Worm (Caenorhabditis elegans) whole organism, L2 larva: ENCODE measurements around the gene irld-11.

ENCODE experiments used
- C34F6.9 ChIP-seq: fragments of 150-350 bp; optimal IDR thresholded peaks from 2 replicates; lab custom pipeline; 2014; ENCODE audit warnings: missing biosample characterization, missing genetic modification characterization
- F13H6.1 ChIP-seq: sonication (generic microtip); optimal IDR thresholded peaks from 2 replicates; lab custom pipeline; 2016; ENCODE audit warnings: missing genetic modification characterization, missing compliant biosample characterization
- Y55F3AM.14 ChIP-seq: fragments of 200-800 bp; sonication (Bioruptor generic); optimal IDR thresholded peaks from 2 replicates; lab custom pipeline; 2018; ENCODE audit warnings: mild to moderate bottlenecking, missing genetic modification characterization, missing compliant biosample characterization
- ZK546.5 ChIP-seq: sonication (generic microtip); optimal IDR thresholded peaks from 2 replicates; lab custom pipeline; 2017; ENCODE audit warnings: missing biosample characterization, missing genetic modification characterization
- alr-1 ChIP-seq: fragments of 150-350 bp; optimal IDR thresholded peaks from 2 replicates; lab custom pipeline; 2014; ENCODE audit warnings: missing biosample characterization, missing genetic modification characterization
- ama-1 ChIP-seq: fragments of 150-350 bp; optimal IDR thresholded peaks from 2 replicates; lab custom pipeline; 2018; ENCODE audit warnings: inconsistent platforms
- blmp-1 ChIP-seq: sonication (generic microtip); optimal IDR thresholded peaks from 2 replicates; lab custom pipeline; 2017; ENCODE audit warnings: missing genetic modification characterization, mild to moderate bottlenecking, missing compliant biosample characterization, antibody characterized with exemption, moderate library complexity; ENCODE audit not compliant: insufficient read depth
- ceh-16 ChIP-seq: fragments of 150-350 bp; optimal IDR thresholded peaks from 2 replicates; lab custom pipeline; 2014; ENCODE audit warnings: missing biosample characterization, missing genetic modification characterization
- ceh-82 ChIP-seq: fragments of 150-350 bp; optimal IDR thresholded peaks from 2 replicates; lab custom pipeline; 2014; ENCODE audit warnings: missing biosample characterization, missing genetic modification characterization
- crh-2 ChIP-seq: sonication (generic microtip); optimal IDR thresholded peaks from 2 replicates; lab custom pipeline; 2017; ENCODE audit warnings: missing biosample characterization, missing genetic modification characterization
- dmd-4 ChIP-seq: sonication (generic microtip); optimal IDR thresholded peaks from 2 replicates; lab custom pipeline; 2017; ENCODE audit warnings: missing biosample characterization, missing genetic modification characterization
- egl-27 ChIP-seq: sonication (generic microtip); optimal IDR thresholded peaks from 3 replicates; lab custom pipeline; 2017; ENCODE audit warnings: missing biosample characterization, missing genetic modification reagents, missing genetic modification characterization
- elt-1 ChIP-seq: fragments of 150-350 bp; optimal IDR thresholded peaks from 2 replicates; lab custom pipeline; 2014; ENCODE audit warnings: missing biosample characterization, missing genetic modification characterization
- elt-3 ChIP-seq: sonication (generic microtip); optimal IDR thresholded peaks from 2 replicates; lab custom pipeline; 2017; ENCODE audit warnings: missing biosample characterization, missing genetic modification characterization
- fos-1 ChIP-seq: fragments of 150-350 bp; optimal IDR thresholded peaks from 2 replicates; lab custom pipeline; 2014; ENCODE audit warnings: missing biosample characterization, missing genetic modification characterization
- lin-11 ChIP-seq: fragments of 150-350 bp; sonication (generic microtip); optimal IDR thresholded peaks from 2 replicates; lab custom pipeline; 2014; ENCODE audit warnings: missing biosample characterization, missing genetic modification characterization, inconsistent platforms, mixed read lengths
- lin-13 ChIP-seq: fragments of 150-350 bp; optimal IDR thresholded peaks from 2 replicates; lab custom pipeline; 2014; ENCODE audit warnings: missing biosample characterization, missing genetic modification reagents, missing genetic modification characterization
- lin-39 ChIP-seq: fragments of 150-350 bp; optimal IDR thresholded peaks from 2 replicates; lab custom pipeline; 2014; ENCODE audit warnings: missing biosample characterization, missing genetic modification reagents, missing genetic modification characterization
- lsy-2 ChIP-seq, 2 experiments: fragments of 150-350 bp in 1 of 2; sonication (generic microtip) in 1 of 2; optimal IDR thresholded peaks; 2 replicates each; lab custom pipeline; 2014 to 2017; ENCODE audit warnings: missing biosample characterization in 2 of 2, missing genetic modification characterization in 2 of 2
- mbf-1 ChIP-seq: sonication (generic microtip); optimal IDR thresholded peaks from 2 replicates; lab custom pipeline; 2017; ENCODE audit warnings: missing biosample characterization, missing genetic modification characterization
- mdl-1 ChIP-seq, 2 experiments: fragments of 150-350 bp in 1 of 2; sonication (generic microtip) in 1 of 2; optimal IDR thresholded peaks; 2 replicates each; lab custom pipeline; 2017; ENCODE audit warnings: missing biosample characterization in 2 of 2, missing genetic modification characterization in 2 of 2
- nhr-11 ChIP-seq: fragments of 150-350 bp; optimal IDR thresholded peaks from 2 replicates; lab custom pipeline; 2014; ENCODE audit warnings: missing biosample characterization, missing genetic modification characterization
- nhr-12 ChIP-seq: fragments of 150-350 bp; optimal IDR thresholded peaks from 2 replicates; lab custom pipeline; 2014; ENCODE audit warnings: missing biosample characterization, missing genetic modification characterization
- nhr-129 ChIP-seq: fragments of 150-350 bp; optimal IDR thresholded peaks from 2 replicates; lab custom pipeline; 2014; ENCODE audit warnings: missing biosample characterization, missing genetic modification characterization
- nhr-21 ChIP-seq: fragments of 150-350 bp; optimal IDR thresholded peaks from 2 replicates; lab custom pipeline; 2014; ENCODE audit warnings: missing biosample characterization, missing genetic modification characterization
- nhr-23 ChIP-seq: fragments of 150-350 bp; optimal IDR thresholded peaks from 2 replicates; lab custom pipeline; 2014; ENCODE audit warnings: missing biosample characterization, missing genetic modification reagents, missing genetic modification characterization
- nhr-237 ChIP-seq: fragments of 150-350 bp; optimal IDR thresholded peaks from 2 replicates; lab custom pipeline; 2014; ENCODE audit warnings: missing biosample characterization, missing genetic modification characterization
- nhr-25 ChIP-seq: fragments of 150-350 bp; sonication (generic microtip); optimal IDR thresholded peaks from 3 replicates; lab custom pipeline; 2014; ENCODE audit warnings: missing biosample characterization, missing genetic modification characterization
- nhr-6 ChIP-seq: fragments of 150-350 bp; optimal IDR thresholded peaks from 2 replicates; lab custom pipeline; 2014; ENCODE audit warnings: missing biosample characterization, missing genetic modification characterization
- nhr-77 ChIP-seq: fragments of 150-350 bp; optimal IDR thresholded peaks from 2 replicates; lab custom pipeline; 2014; ENCODE audit warnings: missing biosample characterization, missing genetic modification characterization
- peb-1 ChIP-seq: fragments of 150-350 bp; optimal IDR thresholded peaks from 2 replicates; lab custom pipeline; 2014; ENCODE audit warnings: missing biosample characterization, missing genetic modification characterization
- sem-4 ChIP-seq: fragments of 150-350 bp; optimal IDR thresholded peaks from 2 replicates; lab custom pipeline; 2014; ENCODE audit warnings: missing biosample characterization, missing genetic modification reagents, missing genetic modification characterization
- skn-1 ChIP-seq: sonication (generic microtip); optimal IDR thresholded peaks from 2 replicates; lab custom pipeline; 2017; ENCODE audit warnings: missing biosample characterization, missing genetic modification characterization
- sma-3 ChIP-seq: sonication (generic microtip); optimal IDR thresholded peaks from 2 replicates; lab custom pipeline; 2016; ENCODE audit warnings: missing genetic modification reagents, missing genetic modification characterization, missing compliant biosample characterization
- sma-9 ChIP-seq, 2 experiments: fragments of 150-350 bp in 1 of 2; sonication (generic microtip) in 1 of 2; optimal IDR thresholded peaks; 2 replicates each; lab custom pipeline; 2014 to 2016; ENCODE audit warnings: missing genetic modification characterization in 2 of 2, mild to moderate bottlenecking in 1 of 2, missing biosample characterization in 1 of 2, missing compliant biosample characterization in 1 of 2, missing genetic modification reagents in 1 of 2, moderate library complexity in 1 of 2
- snpc-4 ChIP-seq: fragments of 150-350 bp; optimal IDR thresholded peaks from 2 replicates; lab custom pipeline; 2014; ENCODE audit warnings: missing biosample characterization, missing genetic modification characterization
- unc-39 ChIP-seq: fragments of 150-350 bp; optimal IDR thresholded peaks from 2 replicates; lab custom pipeline; 2014; ENCODE audit warnings: missing biosample characterization, missing genetic modification characterization
- unc-55 ChIP-seq: fragments of 150-350 bp; sonication (generic microtip); optimal IDR thresholded peaks from 3 replicates; lab custom pipeline; 2014; ENCODE audit warnings: missing biosample characterization, missing genetic modification reagents, missing genetic modification characterization
- zag-1 ChIP-seq: fragments of 150-350 bp; optimal IDR thresholded peaks from 2 replicates; lab custom pipeline; 2014; ENCODE audit warnings: missing biosample characterization, missing genetic modification characterization
- ztf-4 ChIP-seq: fragments of 150-350 bp; optimal IDR thresholded peaks from 2 replicates; lab custom pipeline; 2014; ENCODE audit warnings: missing biosample characterization, missing genetic modification characterization

Gene irld-11

DNA sequence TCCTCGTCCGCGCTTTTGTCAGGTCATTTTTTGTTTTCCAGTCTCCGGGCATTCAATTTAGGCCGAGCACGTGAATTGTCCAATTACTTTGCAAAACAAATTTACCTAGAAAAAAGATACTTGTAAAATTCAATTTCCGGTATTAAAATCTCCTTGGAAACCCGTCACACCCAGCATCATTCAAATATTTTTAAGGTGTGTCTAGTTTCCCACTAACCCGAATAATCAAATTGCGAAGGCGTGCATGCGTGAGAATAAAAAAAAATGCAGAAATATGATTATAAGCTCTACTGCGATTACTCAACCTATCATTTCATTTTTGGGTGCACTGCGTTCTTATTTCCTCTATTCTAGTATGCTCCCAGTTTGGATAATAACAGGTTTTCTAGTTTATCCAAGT is at the start of gene irld-11:
Gene irld-11 (plus strand): TSS at position 301 of the 400 bp plus-strand sequence.
- no peak for TF ChIP-seq nhr-23
- no peak for TF ChIP-seq egl-27 (tag; lab: Kevin White, UChicago)
- TF ChIP-seq sma-9 (GFP tag; optimal IDR thresholded peaks at IDR 0.05; lab: Kevin White, UChicago), result no peak
- TF ChIP-seq sma-9 (tag; optimal IDR thresholded peaks at IDR 0.05; lab: Kevin White, UChicago), result no peak
- no peak for TF ChIP-seq ZK546.5
- TF ChIP-seq nhr-21 (tag; lab: Kevin White, UChicago), result peak; percentile 16

DNA sequence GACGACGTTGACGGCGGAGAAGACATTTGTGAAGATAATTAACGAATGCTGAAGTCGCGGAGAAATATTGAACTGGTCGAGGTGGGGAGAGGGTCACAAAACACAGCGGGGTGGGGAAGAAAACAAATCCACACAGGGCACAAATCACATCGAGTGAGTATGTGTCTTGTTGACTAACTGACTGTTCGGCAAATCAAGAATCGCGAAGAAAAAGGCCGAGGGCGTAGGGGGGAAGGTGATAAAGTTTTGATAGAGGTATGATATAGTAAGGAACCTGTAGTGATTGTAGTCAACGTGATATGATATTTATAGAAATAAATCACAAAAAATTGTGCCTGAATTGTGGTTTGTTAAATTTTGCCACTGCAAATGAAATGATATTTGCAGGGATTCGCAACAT is 47.2 kb upstream of the irld-11 start, which contains the start of gene nhr-178:
Gene nhr-178 (minus strand): TSS at position 164 of the 400 bp plus-strand sequence.
- TF ChIP-seq C34F6.9 (no peak), mbf-1 (tag; lab: Kevin White, UChicago) (no peak), sma-9 (GFP tag; optimal IDR thresholded peaks at IDR 0.05; lab: Kevin White, UChicago) (peak; percentile 76), sma-9 (tag; optimal IDR thresholded peaks at IDR 0.05; lab: Kevin White, UChicago) (no peak), egl-27 (tag; lab: Kevin White, UChicago) (no peak), sma-3 (GFP tag; lab: Kevin White, UChicago) (peak; percentile 77), lin-13 (GFP tag; lab: Kevin White, UChicago) (no peak), nhr-6 (tag; lab: Kevin White, UChicago) (no peak), nhr-25 (tag; lab: Kevin White, UChicago) (peak; percentile 64), fos-1 (tag; lab: Kevin White, UChicago) (peak; percentile 92), lin-11 (no peak), Y55F3AM.14 (GFP tag; lab: Kevin White, UChicago) (peak; percentile 48), ceh-82 (tag; lab: Kevin White, UChicago) (no peak), nhr-11 (no peak), mdl-1 (tag; optimal IDR thresholded peaks at IDR 0.05; lab: Kevin White, UChicago) (no peak), ZK546.5 (no peak), nhr-237 (tag; lab: Kevin White, UChicago) (no peak), ama-1 (lab: Kevin White, UChicago) (no peak), nhr-77 (tag; lab: Kevin White, UChicago) (no peak), unc-39 (tag; lab: Kevin White, UChicago) (no peak), lsy-2 (tag; optimal IDR thresholded peaks at IDR 0.05; lab: Kevin White, UChicago) (no peak), snpc-4 (no peak), F13H6.1 (peak; percentile 85), dmd-4 (tag; lab: Kevin White, UChicago) (no peak), blmp-1 (peak; percentile 18), ztf-4 (tag; lab: Kevin White, UChicago) (no peak), nhr-21 (tag; lab: Kevin White, UChicago) (no peak), elt-1 (tag; lab: Kevin White, UChicago) (no peak), sem-4 (no peak), zag-1 (tag; lab: Kevin White, UChicago) (no peak), nhr-23 (no peak), crh-2 (tag; lab: Kevin White, UChicago) (peak; percentile 25), nhr-12 (no peak), lin-39 (tag; lab: Kevin White, UChicago) (no peak), elt-3 (tag; lab: Kevin White, UChicago) (no peak), nhr-129 (tag; lab: Kevin White, UChicago) (peak; percentile 12)
- TF ChIP-seq, all 48 proteins: peak for 9

- TF ChIP-seq peb-1 (tag; lab: Kevin White, UChicago) (no peak), unc-55 (GFP tag; lab: Kevin White, UChicago) (no peak), lsy-2 (tag; optimal IDR thresholded peaks at IDR 0.05; lab: Kevin White, UChicago) (no peak), skn-1 (peak; percentile 32), unc-39 (tag; lab: Kevin White, UChicago) (no peak), crh-2 (tag; lab: Kevin White, UChicago) (peak; percentile 46), sma-9 (GFP tag; optimal IDR thresholded peaks at IDR 0.05; lab: Kevin White, UChicago) (peak; percentile 10), sma-9 (tag; optimal IDR thresholded peaks at IDR 0.05; lab: Kevin White, UChicago) (no peak), fos-1 (tag; lab: Kevin White, UChicago) (peak; percentile 85), ceh-16 (tag; lab: Kevin White, UChicago) (peak; percentile 37), elt-3 (tag; lab: Kevin White, UChicago) (no peak), alr-1 (no peak), sem-4 (no peak)
- TF ChIP-seq, all 48 proteins: peak for 5
These were observed 44.8 kb upstream of the irld-11 start, which contains the start of gene nhr-177 for ce11 chrV:1610097-1610496. nhr-177 (plus strand) TSS chrV:1610263.
